Fruit fly (Drosophila melanogaster) whole organism, embryonic: ENCODE results near the gene Trf.
A peak's percentile ranks its signal among the peaks of the same experiment; 100 is the strongest.

ENCODE experiments used
- Aef1 ChIP-seq: fragments of 200-800 bp; sonication (Bioruptor generic); IDR thresholded peaks from 3 replicates; pipeline ENCODE4 v1.3.6; 2022; ENCODE audit warnings: missing biosample characterization, missing genetic modification characterization
- Atf-2 ChIP-seq: fragments of 200-800 bp; sonication (Bioruptor generic); optimal IDR thresholded peaks from 2 replicates; lab custom pipeline; 2016; ENCODE audit warnings: missing biosample characterization, missing genetic modification characterization
- CG10267 ChIP-seq: fragments of 200-800 bp; sonication (Bioruptor generic); optimal IDR thresholded peaks from 2 replicates; lab custom pipeline; 2018; ENCODE audit warnings: missing biosample characterization, mild to moderate bottlenecking, missing genetic modification characterization, moderate library complexity
- CG10366 ChIP-seq: fragments of 200-800 bp; sonication (Bioruptor generic); IDR thresholded peaks from 2 replicates; pipeline ENCODE4 v1.3.6; 2022; ENCODE audit warnings: missing biosample characterization, missing genetic modification characterization
- CG10431 ChIP-seq: fragments of 200-800 bp; sonication (Bioruptor generic); optimal IDR thresholded peaks from 3 replicates; lab custom pipeline; 2018; ENCODE audit warnings: missing biosample characterization, mild to moderate bottlenecking, missing genetic modification characterization
- CG11723 ChIP-seq: fragments of 200-800 bp; sonication (Bioruptor generic); optimal IDR thresholded peaks from 2 replicates; lab custom pipeline; 2017; ENCODE audit warnings: missing biosample characterization, mild to moderate bottlenecking, missing genetic modification characterization
- CG12219 ChIP-seq: fragments of 200-800 bp; sonication (Bioruptor generic); optimal IDR thresholded peaks from 3 replicates; lab custom pipeline; 2018; ENCODE audit warnings: missing biosample characterization, mild to moderate bottlenecking, missing genetic modification characterization
- CG13123 ChIP-seq: fragments of 200-800 bp; sonication (Bioruptor generic); optimal IDR thresholded peaks from 2 replicates; lab custom pipeline; 2016; ENCODE audit warnings: missing biosample characterization, missing genetic modification characterization
- CG13296 ChIP-seq: fragments of 200-800 bp; sonication (Bioruptor generic); optimal IDR thresholded peaks from 3 replicates; lab custom pipeline; 2018; ENCODE audit warnings: missing biosample characterization, mild to moderate bottlenecking, missing genetic modification characterization
- CG15696 ChIP-seq: fragments of 200-800 bp; sonication (Bioruptor generic); optimal IDR thresholded peaks from 2 replicates; lab custom pipeline; 2019; ENCODE audit warnings: missing biosample characterization, mild to moderate bottlenecking, missing genetic modification characterization, moderate library complexity
- CG17359 ChIP-seq: fragments of 200-800 bp; sonication (Bioruptor generic); optimal IDR thresholded peaks from 3 replicates; lab custom pipeline; 2018; ENCODE audit warnings: missing biosample characterization, mild to moderate bottlenecking, missing genetic modification characterization, moderate library complexity
- CG17385 ChIP-seq: fragments of 200-800 bp; sonication (Bioruptor generic); optimal IDR thresholded peaks from 3 replicates; lab custom pipeline; 2018; ENCODE audit warnings: missing biosample characterization, mild to moderate bottlenecking, missing genetic modification characterization
- CG2875 ChIP-seq: fragments of 200-800 bp; sonication (Bioruptor generic); optimal IDR thresholded peaks from 2 replicates; lab custom pipeline; 2017; ENCODE audit warnings: missing biosample characterization, mild to moderate bottlenecking, missing genetic modification characterization, missing genetic modification reagents
- CG32772 ChIP-seq: fragments of 200-800 bp; sonication (Bioruptor generic); IDR thresholded peaks from 2 replicates; pipeline ENCODE4 v1.3.6; 2022; ENCODE audit warnings: missing biosample characterization, missing genetic modification characterization
- CG3726 ChIP-seq: fragments of 200-800 bp; sonication (Bioruptor generic); IDR thresholded peaks from 3 replicates; pipeline ENCODE4, ENCODE4 v1.3.6; 2022; ENCODE audit warnings: missing biosample characterization, missing genetic modification characterization
- CG4360 ChIP-seq: fragments of 200-800 bp; sonication (Bioruptor generic); IDR thresholded peaks from 2 replicates; pipeline ENCODE4 v1.3.6; 2022; ENCODE audit warnings: missing biosample characterization, missing genetic modification characterization
- CG5953 ChIP-seq: fragments of 200-800 bp; sonication (Bioruptor generic); IDR thresholded peaks from 2 replicates; pipeline ENCODE4 v1.3.6; 2022; ENCODE audit warnings: missing biosample characterization, missing genetic modification characterization
- CG6654 ChIP-seq: fragments of 200-800 bp; sonication (Bioruptor generic); optimal IDR thresholded peaks from 2 replicates; lab custom pipeline; 2017; ENCODE audit warnings: missing biosample characterization, mild to moderate bottlenecking, missing genetic modification characterization
- CG8765 ChIP-seq: fragments of 200-800 bp; sonication (Bioruptor generic); IDR thresholded peaks from 2 replicates; pipeline ENCODE4 v1.3.6; 2022; ENCODE audit warnings: missing biosample characterization, missing genetic modification characterization
- Dip2 ChIP-seq: fragments of 200-800 bp; sonication (Bioruptor generic); IDR thresholded peaks from 2 replicates; pipeline ENCODE4 v1.3.6; 2022; ENCODE audit warnings: missing biosample characterization, missing genetic modification characterization
- Dll ChIP-seq: fragments of 200-800 bp; sonication (Bioruptor generic); IDR thresholded peaks from 4 replicates; pipeline ENCODE4 v1.3.6; 2022; ENCODE audit warnings: missing biosample characterization, missing genetic modification characterization; ENCODE audit not compliant: partially characterized antibody
- GATAe ChIP-seq: fragments of 200-800 bp; sonication (Bioruptor generic); conservative IDR thresholded peaks from 2 replicates; pipeline ENCODE4 v1.3.6; 2022; ENCODE audit warnings: missing biosample characterization, missing genetic modification characterization
- Gug ChIP-seq: fragments of 200-800 bp; sonication (Bioruptor generic); IDR thresholded peaks from 4 replicates; pipeline ENCODE4 v1.3.6; 2022; ENCODE audit warnings: missing biosample characterization, missing genetic modification characterization
- Hmx ChIP-seq: fragments of 200-800 bp; sonication (Bioruptor generic); optimal IDR thresholded peaks from 2 replicates; lab custom pipeline; 2016; ENCODE audit warnings: missing biosample characterization, missing genetic modification characterization
- Ptx1 ChIP-seq: fragments of 200-800 bp; sonication (Bioruptor generic); IDR thresholded peaks from 2 replicates; pipeline ENCODE4 v1.3.6; 2022; ENCODE audit warnings: missing biosample characterization, missing genetic modification characterization
- Ravus ChIP-seq: fragments of 200-800 bp; sonication (Bioruptor generic); IDR thresholded peaks from 2 replicates; pipeline ENCODE4 v1.3.6; 2022; ENCODE audit warnings: missing biosample characterization, missing genetic modification characterization
- Spps ChIP-seq: fragments of 200-800 bp; sonication (Bioruptor generic); optimal IDR thresholded peaks from 2 replicates; lab custom pipeline; 2018; ENCODE audit warnings: missing biosample characterization, mild to moderate bottlenecking, missing genetic modification characterization
- Sry-δ ChIP-seq: fragments of 200-800 bp; sonication (Bioruptor generic); optimal IDR thresholded peaks from 2 replicates; lab custom pipeline; 2016; ENCODE audit warnings: missing biosample characterization, missing genetic modification characterization
- Usf ChIP-seq: fragments of 200-800 bp; sonication (Bioruptor generic); optimal IDR thresholded peaks from 2 replicates; lab custom pipeline; 2017; ENCODE audit warnings: missing genotype, missing biosample characterization, missing genetic modification characterization
- bbx ChIP-seq: fragments of 200-800 bp; sonication (Bioruptor generic); IDR thresholded peaks from 2 replicates; pipeline ENCODE4 v1.3.6; 2022; ENCODE audit warnings: missing biosample characterization, missing genetic modification characterization; ENCODE audit not compliant: partially characterized antibody
- bigmax ChIP-seq: fragments of 200-800 bp; sonication (Bioruptor generic); optimal IDR thresholded peaks from 2 replicates; lab custom pipeline; 2018; ENCODE audit warnings: missing biosample characterization, mild to moderate bottlenecking, missing genetic modification characterization
- cwo ChIP-seq: fragments of 200-800 bp; sonication (Bioruptor generic); optimal IDR thresholded peaks from 3 replicates; lab custom pipeline; 2017; ENCODE audit warnings: missing biosample characterization, missing genetic modification characterization, mild to moderate bottlenecking, moderate library complexity, missing genetic modification reagents
- dmrt99B ChIP-seq: fragments of 200-800 bp; sonication (Bioruptor generic); optimal IDR thresholded peaks from 2 replicates; lab custom pipeline; 2018; ENCODE audit warnings: missing biosample characterization, mild to moderate bottlenecking, missing genetic modification characterization, moderate library complexity
- gce ChIP-seq: fragments of 200-800 bp; sonication (Bioruptor generic); IDR thresholded peaks from 3 replicates; pipeline ENCODE4 v1.3.6; 2022; ENCODE audit warnings: missing biosample characterization, missing genetic modification characterization
- gcm ChIP-seq: fragments of 200-800 bp; sonication (Bioruptor generic); optimal IDR thresholded peaks from 2 replicates; lab custom pipeline; 2019; ENCODE audit warnings: missing biosample characterization, mild to moderate bottlenecking, missing genetic modification characterization, moderate library complexity
- gsb ChIP-seq: fragments of 200-800 bp; sonication (Bioruptor generic); IDR thresholded peaks from 2 replicates; pipeline ENCODE4 v1.3.6; 2022; ENCODE audit warnings: missing biosample characterization, missing genetic modification characterization
- hb ChIP-seq: fragments of 200-800 bp; sonication (Bioruptor generic); IDR thresholded peaks from 3 replicates; pipeline ENCODE4 v1.3.6; 2022; ENCODE audit warnings: missing biosample characterization, missing genetic modification characterization; ENCODE audit not compliant: partially characterized antibody
- insv ChIP-seq, 2 experiments: fragments of 200-800 bp; sonication (Bioruptor generic); optimal IDR thresholded peaks; 3 replicates each; lab custom pipeline; 2016 to 2018; ENCODE audit warnings: missing biosample characterization in 2 of 2, missing genetic modification characterization in 2 of 2
- inv ChIP-seq: fragments of 200-800 bp; sonication (Bioruptor generic); IDR thresholded peaks from 2 replicates; pipeline ENCODE4 v1.3.6; 2022; ENCODE audit warnings: missing biosample characterization, missing genetic modification characterization; ENCODE audit not compliant: partially characterized antibody
- jumu ChIP-seq: fragments of 200-800 bp; sonication (Bioruptor generic); optimal IDR thresholded peaks from 3 replicates; lab custom pipeline; 2016; ENCODE audit warnings: missing biosample characterization, missing genetic modification characterization
- klu ChIP-seq: fragments of 200-800 bp; sonication (Bioruptor generic); IDR thresholded peaks from 2 replicates; pipeline ENCODE4 v1.3.6; 2022; ENCODE audit warnings: missing biosample characterization, missing genetic modification characterization
- lbe ChIP-seq: fragments of 200-800 bp; sonication (Bioruptor generic); optimal IDR thresholded peaks from 2 replicates; lab custom pipeline; 2016; ENCODE audit warnings: missing biosample characterization, mild to moderate bottlenecking, missing genetic modification characterization
- nau ChIP-seq: fragments of 200-800 bp; sonication (Bioruptor generic); optimal IDR thresholded peaks from 3 replicates; lab custom pipeline; 2017; ENCODE audit warnings: missing biosample characterization, mild to moderate bottlenecking, missing genetic modification characterization, missing genetic modification reagents
- nom ChIP-seq: fragments of 200-800 bp; sonication (Bioruptor generic); optimal IDR thresholded peaks from 2 replicates; lab custom pipeline; 2017; ENCODE audit warnings: missing biosample characterization, missing genetic modification characterization, mild to moderate bottlenecking, moderate library complexity, missing genetic modification reagents
- pum ChIP-seq: fragments of 200-800 bp; sonication (Bioruptor generic); optimal IDR thresholded peaks from 2 replicates; lab custom pipeline; 2016; ENCODE audit warnings: missing biosample characterization, missing genetic modification characterization
- rib ChIP-seq: fragments of 200-800 bp; sonication (Bioruptor generic); IDR thresholded peaks from 2 replicates; pipeline ENCODE4 v1.3.6; 2022; ENCODE audit warnings: missing biosample characterization, missing genetic modification characterization
- sima ChIP-seq: fragments of 200-800 bp; sonication (Bioruptor generic); optimal IDR thresholded peaks from 2 replicates; lab custom pipeline; 2016; ENCODE audit warnings: missing biosample characterization, missing genetic modification characterization
- stc ChIP-seq: fragments of 200-800 bp; sonication (Bioruptor generic); IDR thresholded peaks from 2 replicates; pipeline ENCODE4 v1.3.6; 2022; ENCODE audit warnings: missing biosample characterization, missing genetic modification characterization
- unc-4 ChIP-seq: fragments of 200-800 bp; sonication (Bioruptor generic); IDR thresholded peaks from 2 replicates; pipeline ENCODE4 v1.3.6; 2022; ENCODE audit warnings: missing biosample characterization, missing genetic modification characterization; ENCODE audit not compliant: partially characterized antibody

Trf gene

dm6 chr2L:8081640-8082485 is 9.2 kb downstream of the Trf start (continued):
- no peak for TF ChIP-seq inv (GFP tag; lab: Robert Waterston, UW)
- no peak for TF ChIP-seq hb (GFP tag; lab: Robert Waterston, UW)
- TF ChIP-seq Sry-δ (GFP tag; lab: Kevin White, UChicago): no peak
- peak; percentile 84 for TF ChIP-seq CG15696
- TF ChIP-seq CG10267 (tag; lab: Kevin White, UChicago): peak; percentile 85
- TF ChIP-seq CG11723 (GFP tag; lab: Kevin White, UChicago): peak; percentile 70
- TF ChIP-seq CG13296 (GFP tag; lab: Kevin White, UChicago): no peak
- no peak for TF ChIP-seq lbe (GFP tag; lab: Kevin White, UChicago)
- TF ChIP-seq CG12219 (GFP tag; lab: Kevin White, UChicago): peak; percentile 69
- no peak for TF ChIP-seq CG32772 (GFP tag; lab: Robert Waterston, UW)
- TF ChIP-seq Dip2 (GFP tag; lab: Robert Waterston, UW): no peak
- no peak for TF ChIP-seq bigmax (GFP tag; lab: Kevin White, UChicago)
- TF ChIP-seq klu (GFP tag; lab: Robert Waterston, UW): peak; percentile 85
- TF ChIP-seq GATAe (GFP tag; lab: Robert Waterston, UW): no peak
- peak; percentile 31; the same call in 1 of the 2 replicates for TF ChIP-seq stc
- TF ChIP-seq Hmx (GFP tag; lab: Kevin White, UChicago): no peak
- peak; percentile 60 for TF ChIP-seq Usf (GFP tag; lab: Kevin White, UChicago)
- peak; percentile 63 for TF ChIP-seq CG13123 (GFP tag; lab: Kevin White, UChicago)
- no peak for TF ChIP-seq unc-4 (GFP tag; lab: Robert Waterston, UW)
- TF ChIP-seq CG17385 (GFP tag; lab: Kevin White, UChicago): peak; percentile 79
- peak; percentile 87 for TF ChIP-seq gcm (GFP tag; lab: Kevin White, UChicago)
- TF ChIP-seq nau: no peak
- peak; percentile 44 for TF ChIP-seq pum
- TF ChIP-seq bbx: peak; percentile 8; the same call in 1 of the 2 replicates
- peak; percentile 94 for TF ChIP-seq Ptx1
- peak; percentile 89 for TF ChIP-seq dmrt99B (tag; lab: Kevin White, UChicago)
- no peak for TF ChIP-seq gce (GFP tag; lab: Robert Waterston, UW)
- peak; percentile 50; the same call in 1 of the 3 replicates for TF ChIP-seq CG3726 (GFP tag; lab: Robert Waterston, UW)
- TF ChIP-seq cwo (GFP tag; lab: Kevin White, UChicago): peak; percentile 30
- TF ChIP-seq CG6654 (GFP tag; lab: Kevin White, UChicago): no peak
- TF ChIP-seq CG5953: peak; percentile 80; the same call in 1 of the 2 replicates
- no peak for TF ChIP-seq gsb (GFP tag; lab: Robert Waterston, UW)
- no peak for TF ChIP-seq jumu (GFP tag; lab: Kevin White, UChicago)
- peak; percentile 83 for TF ChIP-seq CG2875
- TF ChIP-seq CG10366 (GFP tag; lab: Robert Waterston, UW): peak; percentile 84
- TF ChIP-seq CG8765 (GFP tag; lab: Robert Waterston, UW): 0 out of 2 replicates have a peak, but pooled peaks have one; percentile 23
- peak; percentile 21; the same call in 1 of the 2 replicates for TF ChIP-seq rib
- peak; percentile 64 for TF ChIP-seq CG17359 (tag; lab: Kevin White, UChicago)
- no peak for TF ChIP-seq nom (GFP tag; lab: Kevin White, UChicago)
- peak in 1 of 2 experiments; percentile 50 for TF ChIP-seq insv (GFP tag; optimal IDR thresholded peaks at IDR 0.05; lab: Kevin White, UChicago)
- TF ChIP-seq sima (GFP tag; lab: Kevin White, UChicago): no peak
- peak; percentile 63 for TF ChIP-seq Ravus (GFP tag; lab: Robert Waterston, UW)
- TF ChIP-seq Dll (GFP tag; lab: Robert Waterston, UW): no peak
- TF ChIP-seq CG4360: no peak
- TF ChIP-seq Gug: no peak
- TF ChIP-seq Spps (tag; lab: Kevin White, UChicago): peak; percentile 57
- TF ChIP-seq Atf-2: no peak
- no peak for TF ChIP-seq Aef1 (GFP tag; lab: Robert Waterston, UW)
- TF ChIP-seq CG10431 (GFP tag; lab: Kevin White, UChicago): peak; percentile 23
